Worm (Caenorhabditis elegans): ENCODE results near the gene F28C6.10.

DNA sequence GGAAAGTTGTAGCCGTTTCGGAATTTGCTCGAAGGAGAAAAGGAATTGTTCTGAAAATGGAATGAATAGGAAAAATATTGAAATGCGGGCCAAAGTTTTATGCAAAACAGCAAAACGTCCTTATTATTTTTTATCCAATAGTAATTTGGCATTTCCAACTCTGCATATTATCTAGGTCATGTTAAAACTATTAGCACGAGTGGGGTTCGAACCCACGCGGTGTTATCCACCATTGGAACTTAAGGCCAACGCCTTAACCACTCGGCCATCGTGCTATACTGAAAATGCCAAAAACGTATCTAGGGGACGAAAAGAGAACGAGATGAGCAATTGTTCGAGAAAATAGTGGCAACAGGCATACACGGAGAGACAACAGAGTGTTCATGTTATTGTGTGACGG, 24.0 kb downstream of the F28C6.10 start:
- TF ChIP-seq tbx-37 (GFP tag; conservative IDR thresholded peaks at IDR 0.05) (no peak), hmbx-1 (tag; optimal IDR thresholded peaks at IDR 0.05) (no peak)

All from whole organism, early embryonic.